Fruit fly (Drosophila melanogaster): ENCODE results near the gene mtgo.

DNA sequence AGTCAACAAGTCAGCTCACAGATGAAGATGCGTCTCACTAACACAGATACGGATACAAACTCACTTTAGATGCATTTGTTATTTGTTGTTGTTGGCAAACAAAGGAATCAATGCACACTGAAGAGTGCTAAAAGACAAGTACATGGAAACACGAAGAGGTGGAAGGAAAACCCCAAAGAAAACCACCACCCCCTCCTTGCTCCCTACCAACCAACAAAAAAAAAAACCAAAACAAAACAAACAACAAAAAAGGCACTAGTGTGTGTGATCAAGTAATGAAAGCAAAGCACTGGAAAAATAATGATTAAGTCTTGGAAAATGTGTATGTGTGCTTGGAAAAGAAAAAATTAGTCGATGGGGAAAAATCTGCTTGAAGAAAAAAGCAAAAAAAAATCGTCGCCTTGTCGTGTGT, 43.9 kb downstream of the mtgo start:
- no peak for TF ChIP-seq Hr96 (GFP tag; optimal IDR thresholded peaks at IDR 0.05)
- TF ChIP-seq pad (GFP tag; optimal IDR thresholded peaks at IDR 0.05): no peak
- no peak for TF ChIP-seq bab1 (GFP tag; optimal IDR thresholded peaks at IDR 0.05)
- TF ChIP-seq CG14711 (tag; optimal IDR thresholded peaks at IDR 0.05): no peak
- TF ChIP-seq cic (GFP tag; optimal IDR thresholded peaks at IDR 0.05): no peak
- TF ChIP-seq Crg-1 (GFP tag; optimal IDR thresholded peaks at IDR 0.05): no peak
- TF ChIP-seq ovo (GFP tag; optimal IDR thresholded peaks at IDR 0.05): no peak
- no peak for TF ChIP-seq toe (GFP tag; optimal IDR thresholded peaks at IDR 0.05)
- TF ChIP-seq tj (GFP tag; optimal IDR thresholded peaks at IDR 0.05): no peak
- TF ChIP-seq CG12768 (GFP tag; optimal IDR thresholded peaks at IDR 0.05): no peak
